Worm (Caenorhabditis elegans): ENCODE measurements around the gene C33H5.2.

Gene C33H5.2

DNA sequence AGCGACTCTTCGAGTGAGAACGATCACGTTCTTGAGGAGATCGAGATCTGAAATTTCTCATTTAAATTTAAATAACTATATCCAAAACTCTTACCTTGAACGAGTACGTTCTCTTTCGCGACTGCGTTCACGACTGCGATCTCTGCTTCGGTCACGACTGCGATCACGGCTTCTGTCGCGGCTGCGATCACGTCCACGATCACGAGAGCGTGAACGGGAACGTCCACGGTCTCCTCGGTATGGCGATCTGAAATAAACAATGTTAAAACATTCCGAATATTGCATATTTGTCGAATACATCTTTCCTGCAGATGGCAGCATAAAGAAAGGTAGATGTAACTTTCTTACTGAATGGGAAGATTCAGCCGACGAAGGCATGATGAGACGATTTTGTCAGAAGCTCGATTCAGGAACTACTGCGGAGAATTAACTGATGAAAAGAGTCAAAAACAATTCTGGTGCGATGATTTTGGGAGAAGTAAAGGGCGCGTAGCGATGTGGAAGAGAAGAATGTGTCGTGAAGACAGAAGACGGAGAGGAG is 14.6 kb upstream of the C33H5.2 start:
- TF ChIP-seq aha-1 (tag), result peak; percentile 59
- TF ChIP-seq nhr-48 (tag; optimal IDR thresholded peaks at IDR 0.05), result no peak
- TF ChIP-seq egl-43 (GFP tag; IDR thresholded peaks at IDR 0.05), result peak; percentile 3; the same call in 1 of the 2 replicates
- TF ChIP-seq set-16 (GFP tag; IDR thresholded peaks at IDR 0.05), result 0 out of 2 replicates have a peak, but pooled peaks have one; percentile 12
- no peak for TF ChIP-seq lin-39 (tag; optimal IDR thresholded peaks at IDR 0.05)

DNA sequence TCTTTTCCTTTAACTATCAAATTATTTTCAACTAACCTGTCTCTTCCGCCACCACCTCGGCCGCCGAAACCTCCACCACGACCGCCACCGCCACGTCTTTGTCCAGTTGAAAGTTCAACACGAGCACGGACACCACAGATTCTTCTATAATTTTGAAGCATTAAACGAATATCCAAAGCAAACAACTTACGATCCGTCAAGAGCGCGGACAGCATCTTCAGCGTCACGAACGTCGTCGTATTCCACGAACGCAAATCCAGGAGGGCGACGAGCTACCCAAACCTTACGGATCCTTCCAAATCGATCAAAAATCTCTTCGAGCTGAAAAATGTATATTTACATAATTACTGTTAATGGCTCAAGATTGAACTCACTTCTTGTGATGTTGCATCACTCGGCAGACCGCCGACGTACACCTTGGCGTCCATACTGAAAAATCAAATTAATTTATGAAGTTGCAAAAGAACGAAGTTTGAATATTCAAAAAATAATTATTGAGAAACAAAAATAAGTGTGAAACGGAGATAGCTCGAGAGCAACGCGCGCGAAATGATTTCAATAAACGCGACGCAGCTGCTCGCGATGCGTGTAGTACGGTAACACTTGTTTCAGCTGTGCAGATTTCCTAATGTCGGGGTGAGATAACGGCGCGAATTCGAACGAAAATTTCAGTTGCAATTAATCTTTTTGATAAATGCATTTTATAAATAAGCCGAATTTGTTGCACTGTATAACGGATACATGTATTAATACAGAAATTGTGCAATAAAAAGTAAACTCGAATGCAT is 13.8 kb upstream of the C33H5.2 start, which contains the start of gene rsp-6:
Gene rsp-6 (minus strand): TSS at position 429 of the 788 bp plus-strand sequence.
- TF ChIP-seq ztf-7 (tag; optimal IDR thresholded peaks at IDR 0.05) (no peak), snpc-4 (tag; optimal IDR thresholded peaks at IDR 0.05) (no peak), lin-29 (GFP tag; IDR thresholded peaks at IDR 0.05) (no peak), fos-1 (tag; optimal IDR thresholded peaks at IDR 0.05) (no peak), pqm-1 (tag; optimal IDR thresholded peaks at IDR 0.05) (peak; percentile 12), ceh-44 (GFP tag; IDR thresholded peaks at IDR 0.05) (peak; percentile 56; the same call in 1 of the 2 replicates), dmd-6 (GFP tag; IDR thresholded peaks at IDR 0.05) (peak; percentile 26; the same call in 1 of the 2 replicates), lir-3 (tag; optimal IDR thresholded peaks at IDR 0.05) (no peak), zag-1 (tag; optimal IDR thresholded peaks at IDR 0.05) (no peak), dpl-1 (GFP tag; optimal IDR thresholded peaks at IDR 0.05) (peak; percentile 92), nhr-25 (tag; optimal IDR thresholded peaks at IDR 0.05; ENCODE audit: borderline replicate concordance, insufficient read depth) (peak; percentile 29), dmd-8 (GFP tag; IDR thresholded peaks at IDR 0.05) (no peak), lsy-2 (tag; optimal IDR thresholded peaks at IDR 0.05) (peak; percentile 97 to 99), mdl-1 (tag; optimal IDR thresholded peaks at IDR 0.05) (peak in 1 of 2 experiments; percentile 59), spr-1 (tag; optimal IDR thresholded peaks at IDR 0.05) (no peak), vab-7 (GFP tag; IDR thresholded peaks at IDR 0.05) (peak; percentile 58; the same call in 1 of the 2 replicates), attf-4 (tag; optimal IDR thresholded peaks at IDR 0.05) (no peak), daf-8 (GFP tag; IDR thresholded peaks at IDR 0.05) (no peak), unc-39 (tag; optimal IDR thresholded peaks at IDR 0.05) (no peak), tra-1 (GFP tag; IDR thresholded peaks at IDR 0.05) (no peak), ceh-82 (tag; optimal IDR thresholded peaks at IDR 0.05) (no peak), Y105C5A.15 (GFP tag; IDR thresholded peaks at IDR 0.05) (0 out of 2 replicates have a peak, but pooled peaks have one; percentile 51), lin-38 (GFP tag; IDR thresholded peaks at IDR 0.05) (peak; percentile 86), spr-3 (GFP tag; optimal IDR thresholded peaks at IDR 0.05) (no peak), Y5F2A.4 (GFP tag; optimal IDR thresholded peaks at IDR 0.05) (no peak), madf-5 (GFP tag; IDR thresholded peaks at IDR 0.05) (no peak), skn-1 (tag; optimal IDR thresholded peaks at IDR 0.05) (no peak), mep-1 (tag; optimal IDR thresholded peaks at IDR 0.05) (peak; percentile 91), php-3 (GFP tag; IDR thresholded peaks at IDR 0.05) (no peak), aha-1 (tag) (peak; percentile 96), F26F4.8 (GFP tag; conservative IDR thresholded peaks at IDR 0.05) (no peak), mxl-3 (GFP tag; optimal IDR thresholded peaks at IDR 0.05) (peak; percentile 62), nhr-41 (GFP tag; IDR thresholded peaks at IDR 0.05) (no peak), rbr-2 (tag; optimal IDR thresholded peaks at IDR 0.05) (peak; percentile 85), ceh-20 (GFP tag; IDR thresholded peaks at IDR 0.05) (no peak), R02D3.7 (tag; optimal IDR thresholded peaks at IDR 0.05) (no peak), hlh-11 (tag; optimal IDR thresholded peaks at IDR 0.05) (peak; percentile 90), nhr-42 (GFP tag; IDR thresholded peaks at IDR 0.05) (no peak), aly-2 (tag; optimal IDR thresholded peaks at IDR 0.05) (no peak), daf-12 (tag; optimal IDR thresholded peaks at IDR 0.05) (no peak), lim-7 (GFP tag; IDR thresholded peaks at IDR 0.05) (no peak), ZK337.2 (GFP tag; IDR thresholded peaks at IDR 0.05) (no peak), unc-130 (GFP tag; optimal IDR thresholded peaks at IDR 0.05) (peak; percentile 74), mdt-29 (GFP tag; IDR thresholded peaks at IDR 0.05) (no peak), zip-11 (GFP tag; IDR thresholded peaks at IDR 0.05) (0 out of 2 replicates have a peak, but pooled peaks have one; percentile 11)
